Fruit fly (Drosophila melanogaster): ENCODE data around the gene CG11417.

DNA sequence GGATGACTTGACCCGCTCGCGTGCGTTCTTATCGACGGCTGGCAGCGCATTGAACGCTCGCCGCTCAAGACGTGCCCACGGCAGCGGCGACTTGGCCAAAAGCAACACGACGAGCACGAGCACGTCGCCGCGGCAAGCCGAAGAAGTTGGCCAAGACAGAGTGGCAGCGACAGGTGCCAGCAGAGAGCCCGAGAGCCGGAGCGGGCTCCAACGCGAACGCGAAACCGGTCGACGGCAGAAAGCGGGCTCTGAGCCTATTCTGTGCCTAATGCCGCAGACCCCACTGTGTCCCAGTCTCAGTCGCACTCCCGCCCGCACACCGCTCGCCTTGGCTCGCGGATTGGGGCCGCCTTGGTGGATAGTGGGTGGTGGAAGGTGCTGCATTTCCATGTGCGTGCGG lies 45.4 kb upstream of the CG11417 start:
- no peak for TF ChIP-seq EcR (GFP tag; optimal IDR thresholded peaks at IDR 0.05)
- no peak for TF ChIP-seq CG8478 (optimal IDR thresholded peaks at IDR 0.05)
- no peak for TF ChIP-seq Dll (optimal IDR thresholded peaks at IDR 0.05)
- no peak for TF ChIP-seq psq (optimal IDR thresholded peaks at IDR 0.05)
